Fruit fly (Drosophila melanogaster): ENCODE measurements around the gene Gr93b.

Gene Gr93b

DNA sequence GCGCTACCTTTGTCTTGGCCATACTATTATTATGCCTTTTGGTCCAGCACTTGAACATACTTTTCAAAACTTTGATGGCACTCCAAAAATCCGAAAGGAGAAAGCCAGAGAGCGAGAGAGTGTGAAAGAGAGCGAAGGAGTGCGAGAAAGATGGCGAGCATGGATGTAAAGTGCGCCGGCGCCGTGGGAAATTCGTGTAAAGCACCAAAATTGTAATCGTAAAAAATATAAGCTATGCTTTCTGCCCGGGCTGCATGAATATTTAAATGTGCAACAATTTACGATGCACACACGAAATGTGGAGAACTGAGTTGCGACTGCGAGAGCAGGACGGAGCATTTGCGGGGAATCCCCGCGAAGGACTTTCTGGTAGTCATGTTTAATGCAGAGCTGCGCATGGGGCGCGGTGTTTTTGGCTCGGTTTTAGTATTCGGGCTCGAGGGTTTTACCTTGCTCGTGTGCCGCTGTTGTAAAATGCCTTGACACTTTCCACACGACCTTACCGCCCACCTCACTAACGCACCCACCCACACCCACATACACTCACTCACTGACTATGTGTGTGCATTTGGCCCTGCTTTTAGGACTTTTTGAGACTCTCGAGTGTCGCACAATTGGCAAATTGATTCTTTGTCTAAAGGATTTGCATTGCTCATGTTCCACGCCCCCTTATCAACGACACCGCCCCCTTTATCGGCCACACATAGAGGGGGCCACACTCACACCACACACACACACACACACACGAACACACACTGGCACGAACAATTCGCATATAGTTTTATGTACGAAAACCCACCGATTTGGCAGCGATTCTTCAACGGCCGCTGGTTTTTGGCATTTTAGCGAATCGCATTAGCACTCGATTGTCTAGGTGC is 21.6 kb downstream of the Gr93b start (continued):
- TF ChIP-seq pb (GFP tag; optimal IDR thresholded peaks at IDR 0.05), result no peak
- no peak for TF ChIP-seq pum (GFP tag; optimal IDR thresholded peaks at IDR 0.05)
- 0 out of 2 replicates have a peak, but pooled peaks have one; percentile 27 for TF ChIP-seq toy (GFP tag; IDR thresholded peaks at IDR 0.05)
- TF ChIP-seq Xbp1 (GFP tag; optimal IDR thresholded peaks at IDR 0.05), result no peak
- no peak for TF ChIP-seq ATbp (GFP tag; optimal IDR thresholded peaks at IDR 0.05)
- TF ChIP-seq CTCF (GFP tag; optimal IDR thresholded peaks at IDR 0.05), result peak; percentile 92
- no peak for TF ChIP-seq CG17361 (GFP tag; IDR thresholded peaks at IDR 0.05)
- no peak for TF ChIP-seq CG9609 (GFP tag; optimal IDR thresholded peaks at IDR 0.05)
- 0 out of 3 replicates have a peak, but pooled peaks have one; percentile 7 for TF ChIP-seq CG14860 (GFP tag; IDR thresholded peaks at IDR 0.05; ENCODE audit: partially characterized antibody)
- TF ChIP-seq grn (GFP tag; optimal IDR thresholded peaks at IDR 0.05), result no peak
- no peak for TF ChIP-seq CG8281 (tag; optimal IDR thresholded peaks at IDR 0.05)
- no peak for TF ChIP-seq CG2129 (GFP tag; IDR thresholded peaks at IDR 0.05; ENCODE audit: partially characterized antibody)
- no peak for TF ChIP-seq CG10431 (GFP tag; optimal IDR thresholded peaks at IDR 0.05)
- TF ChIP-seq CG7372 (GFP tag; IDR thresholded peaks at IDR 0.05), result no peak
- 0 out of 2 replicates have a peak, but pooled peaks have one; percentile 28 for TF ChIP-seq sens-2 (GFP tag; IDR thresholded peaks at IDR 0.05)
- no peak for TF ChIP-seq CG1647 (GFP tag; optimal IDR thresholded peaks at IDR 0.05)
- no peak for TF ChIP-seq CG18011 (GFP tag; optimal IDR thresholded peaks at IDR 0.05)
- no peak for TF ChIP-seq Bteb2 (GFP tag; optimal IDR thresholded peaks at IDR 0.05)
- TF ChIP-seq Doc3 (GFP tag; IDR thresholded peaks at IDR 0.05; ENCODE audit: partially characterized antibody), result no peak
- TF ChIP-seq Adf1 (GFP tag; IDR thresholded peaks at IDR 0.05), result no peak
- TF ChIP-seq en (GFP tag; optimal IDR thresholded peaks at IDR 0.05), result no peak
- TF ChIP-seq CG15514 (GFP tag; optimal IDR thresholded peaks at IDR 0.05), result no peak
- no peak for TF ChIP-seq CHES-1-like (GFP tag; optimal IDR thresholded peaks at IDR 0.05)
- no peak for TF ChIP-seq crc (GFP tag; optimal IDR thresholded peaks at IDR 0.05)
- TF ChIP-seq nau (GFP tag; optimal IDR thresholded peaks at IDR 0.05), result peak; percentile 11
- TF ChIP-seq hkb (optimal IDR thresholded peaks at IDR 0.05), result no peak
- no peak for TF ChIP-seq hkb (GFP tag; IDR thresholded peaks at IDR 0.05)
- no peak for TF ChIP-seq CG5180 (GFP tag; optimal IDR thresholded peaks at IDR 0.05)
- TF ChIP-seq CG4404 (GFP tag; IDR thresholded peaks at IDR 0.05), result no peak
- 0 out of 4 replicates have a peak, but pooled peaks have one; percentile 33 for TF ChIP-seq Dll (GFP tag; IDR thresholded peaks at IDR 0.05; ENCODE audit: partially characterized antibody)
- no peak for TF ChIP-seq cato (GFP tag; optimal IDR thresholded peaks at IDR 0.05; ENCODE audit: borderline replicate concordance)
- TF ChIP-seq Spps (tag; optimal IDR thresholded peaks at IDR 0.05), result no peak
- TF ChIP-seq gsb (GFP tag; IDR thresholded peaks at IDR 0.05), result no peak
- TF ChIP-seq tgo (GFP tag; IDR thresholded peaks at IDR 0.05), result no peak
- TF ChIP-seq Nf-YC (tag; optimal IDR thresholded peaks at IDR 0.05), result no peak
- no peak for TF ChIP-seq CG7963 (GFP tag; IDR thresholded peaks at IDR 0.05; ENCODE audit: partially characterized antibody)
- no peak for TF ChIP-seq hbn (GFP tag; IDR thresholded peaks at IDR 0.05; ENCODE audit: partially characterized antibody)
- TF ChIP-seq Med (GFP tag), result no peak
- no peak for TF ChIP-seq Xrp1 (GFP tag; IDR thresholded peaks at IDR 0.05)
- TF ChIP-seq CG4617 (GFP tag; optimal IDR thresholded peaks at IDR 0.05; ENCODE audit: borderline replicate concordance), result no peak
- no peak for TF ChIP-seq Blimp-1 (GFP tag; optimal IDR thresholded peaks at IDR 0.05)
- no peak for TF ChIP-seq dimm (GFP tag; IDR thresholded peaks at IDR 0.05)
- peak; percentile 89 for TF ChIP-seq Dip2 (GFP tag; IDR thresholded peaks at IDR 0.05)
- TF ChIP-seq HLH3B (GFP tag; IDR thresholded peaks at IDR 0.05), result no peak
- TF ChIP-seq ewg (GFP tag; optimal IDR thresholded peaks at IDR 0.05), result peak; percentile 92
- TF ChIP-seq az2 (GFP tag; optimal IDR thresholded peaks at IDR 0.05), result no peak
- TF ChIP-seq CG9437 (GFP tag; optimal IDR thresholded peaks at IDR 0.05), result no peak
- no peak for TF ChIP-seq so (GFP tag; IDR thresholded peaks at IDR 0.05)
- TF ChIP-seq CG8478 (optimal IDR thresholded peaks at IDR 0.05), result peak; percentile 44
- TF ChIP-seq phol (tag; optimal IDR thresholded peaks at IDR 0.05), result no peak
